Fruit fly (Drosophila melanogaster): ENCODE data around the gene CG15628.

Gene CG15628

dm6 chr2L:4820448-4821318, 891 bp upstream of the CG15628 start (continued):
- TF ChIP-seq caup (GFP tag; optimal IDR thresholded peaks at IDR 0.05; ENCODE audit: severe bottlenecking): peak; percentile 13
- peak; percentile 29 for TF ChIP-seq Usf (GFP tag; optimal IDR thresholded peaks at IDR 0.05)
- TF ChIP-seq CG18011 (GFP tag; optimal IDR thresholded peaks at IDR 0.05): no peak
- TF ChIP-seq Myb (GFP tag; optimal IDR thresholded peaks at IDR 0.05): peak; percentile 5
- TF ChIP-seq CG14667 (GFP tag; IDR thresholded peaks at IDR 0.05): no peak
- peak; percentile 57 for TF ChIP-seq Oli (tag; optimal IDR thresholded peaks at IDR 0.05)
- TF ChIP-seq gsb (GFP tag; IDR thresholded peaks at IDR 0.05): no peak
- no peak for TF ChIP-seq Atf3 (GFP tag; optimal IDR thresholded peaks at IDR 0.05)
- peak; percentile 68 for TF ChIP-seq fd102C (GFP tag; optimal IDR thresholded peaks at IDR 0.05)
- peak; percentile 21 for TF ChIP-seq eyg (GFP tag; optimal IDR thresholded peaks at IDR 0.05)
- peak; percentile 21 to 61 for TF ChIP-seq Pdp1 (GFP tag; optimal IDR thresholded peaks at IDR 0.05)
- peak; percentile 58 for TF ChIP-seq CG1602 (GFP tag; optimal IDR thresholded peaks at IDR 0.05)
- no peak for TF ChIP-seq Bteb2 (GFP tag; optimal IDR thresholded peaks at IDR 0.05)
- TF ChIP-seq pnt (GFP tag; optimal IDR thresholded peaks at IDR 0.05): peak; percentile 30
- TF ChIP-seq aop (GFP tag; IDR thresholded peaks at IDR 0.05): no peak
- TF ChIP-seq CG7372 (GFP tag; IDR thresholded peaks at IDR 0.05): peak; percentile 52
- peak; percentile 47 for TF ChIP-seq crol (GFP tag; IDR thresholded peaks at IDR 0.05)
- no peak for TF ChIP-seq gt (GFP tag; IDR thresholded peaks at IDR 0.05)
- no peak for TF ChIP-seq kah (GFP tag; optimal IDR thresholded peaks at IDR 0.05)
- TF ChIP-seq CG12769 (tag; optimal IDR thresholded peaks at IDR 0.05): peak; percentile 68
- TF ChIP-seq btn (GFP tag; optimal IDR thresholded peaks at IDR 0.05): no peak
- no peak for TF ChIP-seq Drgx (GFP tag; IDR thresholded peaks at IDR 0.05)
- TF ChIP-seq Kr (GFP tag; optimal IDR thresholded peaks at IDR 0.05): peak; percentile 11
- peak; percentile 66 for TF ChIP-seq CG18619 (GFP tag; optimal IDR thresholded peaks at IDR 0.05)
- TF ChIP-seq CG32772 (GFP tag; IDR thresholded peaks at IDR 0.05): peak; percentile 38
- TF ChIP-seq Hsf (GFP tag; optimal IDR thresholded peaks at IDR 0.05): peak; percentile 41
- peak; percentile 43 for TF ChIP-seq Xbp1 (GFP tag; optimal IDR thresholded peaks at IDR 0.05)
- peak; percentile 61 for TF ChIP-seq Ssrp (tag; optimal IDR thresholded peaks at IDR 0.05)
- TF ChIP-seq ranshi (GFP tag; IDR thresholded peaks at IDR 0.05): peak; percentile 40; the same call in 1 of the 2 replicates
- peak; percentile 67 for TF ChIP-seq CG10267 (tag; optimal IDR thresholded peaks at IDR 0.05)
- peak; percentile 42 for TF ChIP-seq CG13424 (tag; optimal IDR thresholded peaks at IDR 0.05)
- TF ChIP-seq MESR4 (GFP tag; optimal IDR thresholded peaks at IDR 0.05): no peak
- peak; percentile 57 to 63 for TF ChIP-seq Trl (optimal IDR thresholded peaks at IDR 0.05)
- no peak for TF ChIP-seq Trl (GFP tag; optimal IDR thresholded peaks at IDR 0.05)
- TF ChIP-seq crp (GFP tag; optimal IDR thresholded peaks at IDR 0.05): no peak
- TF ChIP-seq Ets65A (GFP tag): peak; percentile 92
- TF ChIP-seq ATbp (GFP tag; optimal IDR thresholded peaks at IDR 0.05): peak; percentile 25
- TF ChIP-seq CG4820 (GFP tag; optimal IDR thresholded peaks at IDR 0.05): peak; percentile 21
- peak; percentile 10; the same call in 1 of the 3 replicates for TF ChIP-seq B-H1 (GFP tag; IDR thresholded peaks at IDR 0.05)
- peak; percentile 18 for TF ChIP-seq CG3847 (GFP tag; IDR thresholded peaks at IDR 0.05)
- TF ChIP-seq CG16863 (GFP tag; optimal IDR thresholded peaks at IDR 0.05): peak; percentile 53
- TF ChIP-seq CG30020 (tag; optimal IDR thresholded peaks at IDR 0.05): peak; percentile 31
- TF ChIP-seq CkIIα-i1 (GFP tag; IDR thresholded peaks at IDR 0.05): no peak
- peak; percentile 19 for TF ChIP-seq slou (GFP tag; optimal IDR thresholded peaks at IDR 0.05)
